Worm (Caenorhabditis elegans) whole organism, dauer: ENCODE results near the gene sri-71.
"Not testable (repeated sequence)": the region's sequence is repeated elsewhere in the genome, so short reads cannot be mapped to it uniquely, and the experiment has no call there.

Experiments used
- unc-62 ChIP-seq: sonication (generic microtip); optimal IDR thresholded peaks from 2 replicates; lab custom pipeline; 2017; ENCODE audit warnings: missing biosample characterization, missing genetic modification reagents, missing genetic modification characterization

The sri-71 gene

ce11 chrII:2627154-2627799 lies at the start of gene sri-71:
Gene sri-71 (plus strand): TSS chrII:2627749.
- TF ChIP-seq unc-62 (GFP tag; lab: Kevin White, UChicago): no peak

- TF ChIP-seq unc-62 (GFP tag; lab: Kevin White, UChicago): no peak
Observed at ce11 chrII:2578216-2578615, 49.3 kb upstream of the sri-71 start.

ce11 chrII:2583044-2583443 lies 44.5 kb upstream of the sri-71 start, which contains the start of gene sri-74:
Gene sri-74 (minus strand): TSS chrII:2583144.
- no peak for TF ChIP-seq unc-62 (GFP tag; lab: Kevin White, UChicago)

ce11 chrII:2585493-2585892 lies 42.1 kb upstream of the sri-71 start, which contains the start of gene sri-36:
Gene sri-36 (minus strand): TSS chrII:2585593.
- TF ChIP-seq unc-62 (GFP tag; lab: Kevin White, UChicago): no peak

ce11 chrII:2586861-2587554 lies 40.5 kb upstream of the sri-71 start, which contains the start of the genes F33H12.7 and sri-39:
Gene F33H12.7 (minus strand): TSS chrII:2586911.
Gene sri-39 (plus strand): TSS chrII:2587504.
- no peak for TF ChIP-seq unc-62 (GFP tag; lab: Kevin White, UChicago)

- TF ChIP-seq unc-62 (GFP tag; lab: Kevin White, UChicago): not testable (repeated sequence)
Observed at ce11 chrII:2600176-2600575, 27.4 kb upstream of the sri-71 start, which contains the start of gene F33H12.1. Gene F33H12.1 (plus strand): TSS chrII:2600476.

ce11 chrII:2600931-2601330 lies 26.6 kb upstream of the sri-71 start:
- no peak for TF ChIP-seq unc-62 (GFP tag; lab: Kevin White, UChicago)

- no peak for TF ChIP-seq unc-62 (GFP tag; lab: Kevin White, UChicago)
Observed at ce11 chrII:2605319-2605718, 22.2 kb upstream of the sri-71 start, which contains the start of gene sri-77. Gene sri-77 (minus strand): TSS chrII:2605419.

- no peak for TF ChIP-seq unc-62 (GFP tag; lab: Kevin White, UChicago)
Observed at ce11 chrII:2610202-2610912, 17.2 kb upstream of the sri-71 start, which contains the start of gene sri-38. Gene sri-38 (plus strand): TSS chrII:2610862.

- TF ChIP-seq unc-62 (GFP tag; lab: Kevin White, UChicago): no peak
Observed at ce11 chrII:2611009-2611408, 16.5 kb upstream of the sri-71 start.

- TF ChIP-seq unc-62 (GFP tag; lab: Kevin White, UChicago): not testable (repeated sequence)
Observed at ce11 chrII:2612278-2612677, 15.3 kb upstream of the sri-71 start, which contains the start of gene D2062.13. Gene D2062.13 (plus strand): TSS chrII:2612578.

- TF ChIP-seq unc-62 (GFP tag; lab: Kevin White, UChicago): not testable (repeated sequence)
Observed at ce11 chrII:2616634-2617033, 10.9 kb upstream of the sri-71 start, which contains the start of gene msrp-5. Gene msrp-5 (plus strand): TSS chrII:2616934.

- not testable (repeated sequence) for TF ChIP-seq unc-62 (GFP tag; lab: Kevin White, UChicago)
Observed at ce11 chrII:2619148-2619547, 8.4 kb upstream of the sri-71 start, which contains the start of gene msrp-6. Gene msrp-6 (plus strand): TSS chrII:2619448.

ce11 chrII:2622480-2622879 lies 5.1 kb upstream of the sri-71 start, which contains the start of gene D2062.5:
Gene D2062.5 (plus strand): TSS chrII:2622780.
- no peak for TF ChIP-seq unc-62 (GFP tag; lab: Kevin White, UChicago)

- TF ChIP-seq unc-62 (GFP tag; lab: Kevin White, UChicago): not testable (repeated sequence)
Observed at ce11 chrII:2622936-2623452, 4.6 kb upstream of the sri-71 start, which contains the start of gene D2062.4. Gene D2062.4 (plus strand): TSS chrII:2623402.
